Worm (Caenorhabditis elegans): ENCODE measurements around the gene C01G10.14.

Gene C01G10.14

ce11 chrV:15083659-15084058, 22.1 kb downstream of the C01G10.14 start (continued):
- no peak for TF ChIP-seq D1046.2 (GFP tag; IDR thresholded peaks at IDR 0.05)
- TF ChIP-seq fos-1 (tag; optimal IDR thresholded peaks at IDR 0.05) = no peak
- TF ChIP-seq hlh-11 (tag; optimal IDR thresholded peaks at IDR 0.05) = no peak
- TF ChIP-seq lin-13 (GFP tag; optimal IDR thresholded peaks at IDR 0.05) = peak; percentile 35
- TF ChIP-seq zag-1 (tag; optimal IDR thresholded peaks at IDR 0.05) = no peak
- TF ChIP-seq jun-1 (tag; optimal IDR thresholded peaks at IDR 0.05) = no peak
- TF ChIP-seq Y48G9A.11 (GFP tag; IDR thresholded peaks at IDR 0.05) = peak; percentile 58; the same call in 1 of the 2 replicates
- TF ChIP-seq ceh-32 (tag; optimal IDR thresholded peaks at IDR 0.05; ENCODE audit: poor library complexity) = no peak
- TF ChIP-seq lin-38 (GFP tag; IDR thresholded peaks at IDR 0.05) = peak; percentile 66
- TF ChIP-seq mxl-2 (GFP tag; conservative IDR thresholded peaks at IDR 0.05) = no peak
- TF ChIP-seq F26F4.8 (GFP tag; conservative IDR thresholded peaks at IDR 0.05) = no peak
- no peak for TF ChIP-seq lin-29 (GFP tag; IDR thresholded peaks at IDR 0.05)
- peak; percentile 47; the same call in 1 of the 2 replicates for TF ChIP-seq pha-4 (GFP tag; IDR thresholded peaks at IDR 0.05)
- TF ChIP-seq pha-4 (tag; optimal IDR thresholded peaks at IDR 0.05) = no peak
- no peak for TF ChIP-seq ztf-11 (tag; optimal IDR thresholded peaks at IDR 0.05)
- no peak for TF ChIP-seq spr-1 (tag; optimal IDR thresholded peaks at IDR 0.05)
- TF ChIP-seq aly-2 (tag; optimal IDR thresholded peaks at IDR 0.05) = no peak
- no peak for TF ChIP-seq saeg-2 (GFP tag; IDR thresholded peaks at IDR 0.05)
- no peak for TF ChIP-seq zfp-2 (tag; optimal IDR thresholded peaks at IDR 0.05)
- TF ChIP-seq ceh-44 (GFP tag; IDR thresholded peaks at IDR 0.05) = no peak
- TF ChIP-seq ctbp-1 (GFP tag; IDR thresholded peaks at IDR 0.05) = no peak
- no peak for TF ChIP-seq pqm-1 (tag; optimal IDR thresholded peaks at IDR 0.05)
- no peak for TF ChIP-seq ceh-28 (tag; optimal IDR thresholded peaks at IDR 0.05)
- no peak for TF ChIP-seq hmg-1.1 (GFP tag; IDR thresholded peaks at IDR 0.05)
- TF ChIP-seq hlh-30 (tag; optimal IDR thresholded peaks at IDR 0.05; ENCODE audit: insufficient read depth) = no peak
- TF ChIP-seq egl-27 (tag; optimal IDR thresholded peaks at IDR 0.05) = no peak
- TF ChIP-seq nhr-42 (GFP tag; IDR thresholded peaks at IDR 0.05) = no peak
- TF ChIP-seq nhr-48 (tag; optimal IDR thresholded peaks at IDR 0.05) = no peak
- TF ChIP-seq lir-3 (tag; optimal IDR thresholded peaks at IDR 0.05) = no peak
- TF ChIP-seq ZK337.2 (GFP tag; IDR thresholded peaks at IDR 0.05) = no peak
- no peak for TF ChIP-seq ceh-62 (tag; optimal IDR thresholded peaks at IDR 0.05)
- TF ChIP-seq nhr-11 (tag; optimal IDR thresholded peaks at IDR 0.05) = no peak
- no peak for TF ChIP-seq snpc-4 (tag; optimal IDR thresholded peaks at IDR 0.05)
- TF ChIP-seq nhr-6 (tag; optimal IDR thresholded peaks at IDR 0.05) = peak; percentile 48

- TF ChIP-seq dmd-8 (GFP tag; IDR thresholded peaks at IDR 0.05) (no peak), dmd-9 (GFP tag; IDR thresholded peaks at IDR 0.05) (peak; percentile 58; the same call in 1 of the 2 replicates), nhr-10 (tag; optimal IDR thresholded peaks at IDR 0.05) (no peak), ztf-7 (tag; optimal IDR thresholded peaks at IDR 0.05) (no peak), nhr-237 (tag; optimal IDR thresholded peaks at IDR 0.05) (no peak), daf-16 (GFP tag; optimal IDR thresholded peaks at IDR 0.05) (peak in 1 of 2 experiments; percentile 7), daf-16 (tag; optimal IDR thresholded peaks at IDR 0.05) (peak; percentile 19), mep-1 (tag; optimal IDR thresholded peaks at IDR 0.05) (peak; percentile 48), lsy-2 (tag; optimal IDR thresholded peaks at IDR 0.05) (peak in 1 of 2 experiments; percentile 80), unc-130 (GFP tag; optimal IDR thresholded peaks at IDR 0.05) (peak; percentile 89), jun-1 (tag; optimal IDR thresholded peaks at IDR 0.05) (no peak), ceh-44 (GFP tag; IDR thresholded peaks at IDR 0.05) (no peak), saeg-2 (GFP tag; IDR thresholded peaks at IDR 0.05) (no peak), lin-1 (GFP tag; IDR thresholded peaks at IDR 0.05) (no peak), nhr-42 (GFP tag; IDR thresholded peaks at IDR 0.05) (no peak), nhr-48 (tag; optimal IDR thresholded peaks at IDR 0.05) (peak; percentile 1), duxl-1 (tag; optimal IDR thresholded peaks at IDR 0.05; ENCODE audit: poor library complexity) (peak; percentile 71), hif-1 (tag; optimal IDR thresholded peaks at IDR 0.05) (peak in 1 of 2 experiments; percentile 80), lin-13 (GFP tag; optimal IDR thresholded peaks at IDR 0.05) (peak; percentile 49), rbr-2 (tag; optimal IDR thresholded peaks at IDR 0.05) (peak; percentile 36), pqm-1 (tag; optimal IDR thresholded peaks at IDR 0.05) (no peak), mxl-3 (GFP tag; optimal IDR thresholded peaks at IDR 0.05) (no peak), ZK337.2 (GFP tag; IDR thresholded peaks at IDR 0.05) (0 out of 2 replicates have a peak, but pooled peaks have one; percentile 69), lin-39 (tag; optimal IDR thresholded peaks at IDR 0.05) (no peak), F10B5.3 (tag; optimal IDR thresholded peaks at IDR 0.05) (no peak), ceh-82 (tag; optimal IDR thresholded peaks at IDR 0.05) (no peak), ceh-20 (GFP tag; IDR thresholded peaks at IDR 0.05) (no peak)
Measured at ce11 chrV:15082291-15082690, 23.5 kb downstream of the C01G10.14 start, which contains the start of the genes C01G10.10 and C01G10.9. Gene C01G10.10, minus strand, starts transcription at chrV:15082441. Gene C01G10.9, plus strand, starts transcription at chrV:15082530.
